Worm (Caenorhabditis elegans) whole organism, midembryonic: ENCODE data around the gene F02D10.2.

ENCODE experiments used
- ztf-23 ChIP-seq: fragments of 200-800 bp; sonication (Bioruptor generic); IDR thresholded peaks from 2 replicates; pipeline ENCODE4 v1.3.6; 2022; ENCODE audit warnings: missing genetic modification reagents, missing genetic modification characterization, missing compliant biosample characterization
- ztf-29 ChIP-seq: fragments of 200-800 bp; sonication (Bioruptor generic); IDR thresholded peaks from 2 replicates; pipeline ENCODE4 v1.3.6; 2022; ENCODE audit warnings: missing genetic modification reagents, missing genetic modification characterization, missing compliant biosample characterization

ce11 chrX:13419884-13420339, 43.8 kb downstream of the F02D10.2 start, which contains the start of gene C29F7.3:
- no peak for TF ChIP-seq ztf-23
- no peak for TF ChIP-seq ztf-29
